Fruit fly (Drosophila melanogaster) whole organism, wandering third instar larva: ENCODE data around the gene grk.

ENCODE experiments used
- Abd-B ChIP-seq: fragments of >200 bp; optimal IDR thresholded peaks from 2 replicates; lab custom pipeline; 2017; ENCODE audit warnings: missing biosample characterization, missing genetic modification characterization
- CG32264 ChIP-seq: fragments of 200-800 bp; sonication (Bioruptor generic); optimal IDR thresholded peaks from 2 replicates; lab custom pipeline; 2016; ENCODE audit warnings: missing biosample characterization, missing genetic modification characterization
- CG9705 ChIP-seq: fragments of 200-800 bp; sonication (Bioruptor generic); optimal IDR thresholded peaks from 2 replicates; lab custom pipeline; 2018; ENCODE audit warnings: missing biosample characterization, mild to moderate bottlenecking, missing genetic modification characterization
- CrebA ChIP-seq: fragments of 200-800 bp; sonication (Bioruptor generic); optimal IDR thresholded peaks from 2 replicates; lab custom pipeline; 2016; ENCODE audit warnings: missing biosample characterization, mild to moderate bottlenecking, missing genetic modification characterization, borderline replicate concordance
- Dfd ChIP-seq: fragments of >200 bp; optimal IDR thresholded peaks from 2 replicates; lab custom pipeline; 2017; ENCODE audit warnings: missing biosample characterization, missing genetic modification characterization
- Dif ChIP-seq: fragments of 200-275, 200-300 bp; sonication (Bioruptor generic); optimal IDR thresholded peaks from 2 replicates; lab custom pipeline; 2018; ENCODE audit warnings: missing biosample characterization, missing genetic modification characterization; ENCODE audit not compliant: partially characterized antibody
- GATAd ChIP-seq: sonication (Bioruptor generic); optimal IDR thresholded peaks from 2 replicates; lab custom pipeline; 2016; ENCODE audit warnings: missing biosample characterization, missing genetic modification characterization
- HLH106 ChIP-seq: fragments of 200-800 bp; optimal IDR thresholded peaks from 3 replicates; lab custom pipeline; 2019; ENCODE audit warnings: missing biosample characterization, mild to moderate bottlenecking, missing genetic modification characterization, moderate library complexity
- Hnf4 ChIP-seq: fragments of 200-800 bp; sonication (Bioruptor generic); optimal IDR thresholded peaks from 2 replicates; lab custom pipeline; 2016; ENCODE audit warnings: missing biosample characterization, mild to moderate bottlenecking, missing genetic modification characterization
- Hr78 ChIP-seq: fragments of >200 bp; optimal IDR thresholded peaks from 2 replicates; lab custom pipeline; 2017; ENCODE audit warnings: missing biosample characterization, missing genetic modification characterization
- Hr83 ChIP-seq: fragments of 200-300 bp; sonication (Bioruptor generic); optimal IDR thresholded peaks from 2 replicates; lab custom pipeline; 2016; ENCODE audit warnings: missing biosample characterization, mild to moderate bottlenecking, missing genetic modification characterization, moderate library complexity; ENCODE audit not compliant: poor library complexity, severe bottlenecking
- Jra ChIP-seq: sonication (Bioruptor generic); optimal IDR thresholded peaks from 2 replicates; lab custom pipeline; 2016; ENCODE audit warnings: missing biosample characterization, missing genetic modification characterization
- Mio ChIP-seq: sonication (Bioruptor generic); optimal IDR thresholded peaks from 2 replicates; lab custom pipeline; 2016; ENCODE audit warnings: missing biosample characterization, missing genetic modification characterization
- Myc ChIP-seq: fragments of >200 bp; optimal IDR thresholded peaks from 2 replicates; lab custom pipeline; 2017
- N ChIP-seq: fragments of >200 bp; optimal IDR thresholded peaks from 2 replicates; lab custom pipeline; 2018; ENCODE audit warnings: missing biosample characterization, missing external identifiers, missing genetic modification characterization
- OdsH ChIP-seq: fragments of 200-800 bp; sonication (Bioruptor generic); optimal IDR thresholded peaks from 2 replicates; lab custom pipeline; 2016; ENCODE audit warnings: missing biosample characterization, mild to moderate bottlenecking, missing genetic modification characterization
- Rel ChIP-seq, 2 experiments: fragments of 200-800 bp; sonication (Bioruptor generic) in 1 of 2; optimal IDR thresholded peaks; 2 replicates in 1 of 2; 3 replicates in 1 of 2; lab custom pipeline; 2016 to 2019; ENCODE audit warnings: mild to moderate bottlenecking in 2 of 2, missing biosample characterization in 2 of 2, missing genetic modification characterization in 2 of 2, moderate library complexity in 1 of 2
- Sp1 ChIP-seq: fragments of 200-800 bp; sonication (Bioruptor generic); optimal IDR thresholded peaks from 3 replicates; lab custom pipeline; 2019; ENCODE audit warnings: missing biosample characterization, mild to moderate bottlenecking, missing genetic modification characterization, moderate library complexity
- br ChIP-seq: fragments of 200-800 bp; sonication (Bioruptor generic); optimal IDR thresholded peaks from 2 replicates; lab custom pipeline; 2016; ENCODE audit warnings: missing biosample characterization, missing genetic modification characterization
- brk ChIP-seq: fragments of 200-800 bp; sonication (Bioruptor generic); optimal IDR thresholded peaks from 2 replicates; lab custom pipeline; 2016; ENCODE audit warnings: missing biosample characterization, mild to moderate bottlenecking, missing genetic modification characterization
- dl ChIP-seq, 2 experiments: fragments of 175-275, 200-275 bp in 1 of 2; fragments of 200-275 bp in 1 of 2; sonication (Bioruptor generic); optimal IDR thresholded peaks; lab custom pipeline; 2018; ENCODE audit warnings: mild to moderate bottlenecking in 2 of 2, missing biosample characterization in 2 of 2, missing genetic modification characterization in 2 of 2, moderate library complexity in 2 of 2; ENCODE audit not compliant: partially characterized antibody in 2 of 2, insufficient read depth in 1 of 2
- dmrt93B ChIP-seq: fragments of 200-800 bp; sonication (Bioruptor generic); optimal IDR thresholded peaks from 2 replicates; lab custom pipeline; 2018; ENCODE audit warnings: missing biosample characterization, mild to moderate bottlenecking, missing genetic modification characterization
- dsf ChIP-seq: sonication (Bioruptor generic); optimal IDR thresholded peaks from 2 replicates; lab custom pipeline; 2016; ENCODE audit warnings: missing biosample characterization, missing genetic modification characterization, borderline replicate concordance
- ey ChIP-seq: fragments of 200-800 bp; sonication (Bioruptor generic); optimal IDR thresholded peaks from 2 replicates; lab custom pipeline; 2016; ENCODE audit warnings: missing biosample characterization, missing genetic modification characterization
- foxo ChIP-seq, 2 experiments: fragments of 200-800 bp; sonication (Bioruptor generic); optimal IDR thresholded peaks; 2 replicates in 1 of 2; 3 replicates in 1 of 2; lab custom pipeline; 2016 to 2017; ENCODE audit warnings: missing biosample characterization in 2 of 2, missing genetic modification characterization in 2 of 2
- fru ChIP-seq: fragments of 200-800 bp; sonication (Bioruptor generic); optimal IDR thresholded peaks from 3 replicates; lab custom pipeline; 2016; ENCODE audit warnings: missing biosample characterization, mild to moderate bottlenecking, missing genetic modification characterization
- h ChIP-seq: fragments of 200-800 bp; sonication (Bioruptor generic); optimal IDR thresholded peaks from 3 replicates; lab custom pipeline; 2016; ENCODE audit warnings: missing biosample characterization, mild to moderate bottlenecking, missing genetic modification characterization
- jim ChIP-seq: fragments of 175-275, 200-325 bp; sonication (Bioruptor generic); optimal IDR thresholded peaks from 2 replicates; lab custom pipeline; 2016; ENCODE audit warnings: missing biosample characterization, mild to moderate bottlenecking, missing genetic modification characterization
- psq ChIP-seq: fragments of 200-800 bp; sonication (Bioruptor generic); optimal IDR thresholded peaks from 3 replicates; lab custom pipeline; 2017; ENCODE audit warnings: missing biosample characterization, mild to moderate bottlenecking, missing genetic modification characterization, moderate library complexity
- rgr ChIP-seq: fragments of 200-800 bp; sonication (Bioruptor generic); optimal IDR thresholded peaks from 3 replicates; lab custom pipeline; 2016; ENCODE audit warnings: missing biosample characterization, mild to moderate bottlenecking, missing genetic modification characterization
- sage ChIP-seq: fragments of 200-800 bp; sonication (Bioruptor generic); optimal IDR thresholded peaks from 2 replicates; lab custom pipeline; 2016; ENCODE audit warnings: missing biosample characterization, mild to moderate bottlenecking, missing genetic modification characterization
- sv ChIP-seq: fragments of 200-800 bp; sonication (Bioruptor generic); optimal IDR thresholded peaks from 3 replicates; lab custom pipeline; 2016; ENCODE audit warnings: missing biosample characterization, missing genetic modification characterization
- tai ChIP-seq: sonication (Bioruptor generic); optimal IDR thresholded peaks from 2 replicates; lab custom pipeline; 2016; ENCODE audit warnings: missing biosample characterization, missing genetic modification characterization
- usp ChIP-seq: fragments of >200 bp; optimal IDR thresholded peaks from 2 replicates; lab custom pipeline; 2017; ENCODE audit warnings: missing biosample characterization, missing genetic modification characterization
- woc ChIP-seq: sonication (Bioruptor generic); optimal IDR thresholded peaks from 2 replicates; lab custom pipeline; 2016; ENCODE audit warnings: missing biosample characterization, mild to moderate bottlenecking, missing genetic modification characterization

grk gene

DNA sequence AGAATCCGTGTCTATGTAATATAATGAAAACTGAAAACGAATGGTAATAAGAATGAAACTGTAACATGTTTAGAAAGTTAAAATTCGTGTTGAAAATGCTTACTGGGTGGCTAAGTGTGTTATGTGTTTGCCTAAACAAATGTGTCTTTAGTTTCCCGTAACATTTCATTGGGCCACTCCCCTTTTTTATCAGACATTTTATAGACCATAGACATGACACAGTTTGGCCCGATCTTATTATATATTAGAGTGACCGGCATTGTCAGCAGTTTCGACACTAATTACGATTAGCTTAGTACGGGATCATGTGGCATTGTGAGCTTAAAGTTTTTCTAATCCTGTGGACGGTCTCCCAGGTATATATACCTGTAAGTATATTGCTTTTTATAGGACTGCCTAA lies 43.7 kb upstream of the grk start, which contains the start of gene CheA29a:
TSS of gene CheA29a (plus strand) at position 301 of the 400 bp plus-strand sequence.
- TF ChIP-seq HLH106 (tag; lab: Kevin White, UChicago) (no peak), CrebA (no peak), Mio (no peak), br (GFP tag; lab: Kevin White, UChicago) (no peak), fru (no peak), usp (GFP tag; lab: Kevin White, UChicago) (no peak)

DNA sequence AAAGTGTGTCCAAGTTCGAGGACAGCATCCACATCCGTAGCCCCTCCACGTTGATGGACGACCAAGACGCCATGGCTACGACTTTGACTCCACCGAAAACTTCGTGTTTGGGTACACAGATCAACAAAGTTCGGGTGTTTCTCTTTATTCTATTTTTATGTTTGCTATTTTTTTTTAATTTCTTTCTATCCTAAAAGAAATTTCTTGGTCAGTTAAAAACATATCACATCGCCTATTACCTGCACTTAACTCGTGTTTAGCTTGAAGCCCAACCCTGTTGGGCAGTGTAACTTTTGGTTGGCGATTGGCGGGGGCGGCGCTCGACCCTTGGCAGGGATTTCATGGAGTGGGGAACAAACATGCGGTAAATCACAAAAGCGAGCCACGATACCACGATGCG lies 40.0 kb upstream of the grk start:
- TF ChIP-seq CG9705 (GFP tag; lab: Kevin White, UChicago) (peak; percentile 70), N (no peak), ey (GFP tag; lab: Kevin White, UChicago) (peak; percentile 88), CG32264 (GFP tag; lab: Kevin White, UChicago) (peak; percentile 73), Abd-B (GFP tag; lab: Kevin White, UChicago) (no peak), brk (GFP tag; lab: Kevin White, UChicago) (peak; percentile 73), OdsH (GFP tag; lab: Kevin White, UChicago) (peak; percentile 74), br (GFP tag; lab: Kevin White, UChicago) (peak; percentile 83), Jra (GFP tag; lab: Kevin White, UChicago) (peak; percentile 21), psq (GFP tag; lab: Kevin White, UChicago) (peak; percentile 73), sage (GFP tag; lab: Kevin White, UChicago) (peak; percentile 32), Myc (lab: Kevin White, UChicago) (no peak), Hnf4 (peak; percentile 42), Mio (no peak), tai (GFP tag; lab: Kevin White, UChicago) (no peak), fru (peak; percentile 86), Rel (GFP tag; optimal IDR thresholded peaks at IDR 0.05; lab: Kevin White, UChicago) (no peak), Rel (tag; optimal IDR thresholded peaks at IDR 0.05; lab: Kevin White, UChicago) (peak; percentile 8), h (GFP tag; lab: Kevin White, UChicago) (peak; percentile 85), Dif (GFP tag; lab: Kevin White, UChicago) (no peak), foxo (GFP tag; optimal IDR thresholded peaks at IDR 0.05; lab: Kevin White, UChicago) (peak; percentile 36 to 76), dmrt93B (GFP tag; lab: Kevin White, UChicago) (peak; percentile 76), rgr (GFP tag; lab: Kevin White, UChicago) (peak; percentile 73), woc (peak; percentile 74), dsf (GFP tag; lab: Kevin White, UChicago) (no peak), dl (GFP tag; optimal IDR thresholded peaks at IDR 0.05; lab: Kevin White, UChicago; ENCODE audit: insufficient read depth in 1 of 2, partially characterized antibody in 2 of 2) (no peak), jim (no peak), sv (GFP tag; lab: Kevin White, UChicago) (no peak), usp (GFP tag; lab: Kevin White, UChicago) (no peak), Sp1 (GFP tag; lab: Kevin White, UChicago) (peak; percentile 82), HLH106 (tag; lab: Kevin White, UChicago) (peak; percentile 78), Hr83 (GFP tag; lab: Kevin White, UChicago) (no peak), Dfd (GFP tag; lab: Kevin White, UChicago) (no peak), Hr78 (no peak), CrebA (no peak), GATAd (GFP tag; lab: Kevin White, UChicago) (no peak)

DNA sequence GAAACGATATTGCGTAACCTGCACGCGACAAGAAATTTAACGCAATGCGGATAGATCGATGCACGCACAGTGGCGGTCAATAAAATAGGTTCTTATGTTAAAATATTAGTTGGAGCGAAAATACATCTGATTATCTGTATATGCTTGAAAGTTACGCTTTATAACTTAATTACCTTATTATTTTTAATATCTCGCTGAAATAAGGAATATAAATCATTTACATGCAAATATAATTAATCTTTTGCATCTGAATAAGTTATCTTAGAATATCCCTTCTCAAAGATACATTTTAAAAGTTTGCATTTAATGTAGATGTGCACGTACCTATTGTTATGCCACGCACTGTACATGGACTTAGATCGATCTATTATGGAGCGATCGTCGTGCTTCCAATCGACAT lies 38.3 kb upstream of the grk start:
- TF ChIP-seq sv (GFP tag; lab: Kevin White, UChicago) (no peak), Sp1 (GFP tag; lab: Kevin White, UChicago) (peak; percentile 32), br (GFP tag; lab: Kevin White, UChicago) (no peak), CG32264 (GFP tag; lab: Kevin White, UChicago) (no peak), CG9705 (GFP tag; lab: Kevin White, UChicago) (no peak), Hr83 (GFP tag; lab: Kevin White, UChicago) (no peak), h (GFP tag; lab: Kevin White, UChicago) (peak; percentile 7), foxo (GFP tag; optimal IDR thresholded peaks at IDR 0.05; lab: Kevin White, UChicago) (peak in 1 of 2 experiments; percentile 22), fru (no peak)
